Worm (Caenorhabditis elegans) whole organism, L3 larva: ENCODE results near the gene F01F1.14.

Experiments used
- ZK546.5 ChIP-seq: sonication (generic microtip); optimal IDR thresholded peaks from 2 replicates; lab custom pipeline; 2017; ENCODE audit warnings: missing biosample characterization, missing genetic modification characterization
- aly-2 ChIP-seq: fragments of 150-350 bp; optimal IDR thresholded peaks from 2 replicates; lab custom pipeline; 2014; ENCODE audit warnings: missing biosample characterization, missing genetic modification characterization
- ama-1 ChIP-seq: fragments of 150-350 bp; optimal IDR thresholded peaks from 2 replicates; lab custom pipeline; 2018
- ceh-16 ChIP-seq: sonication (generic microtip); optimal IDR thresholded peaks from 2 replicates; lab custom pipeline; 2017; ENCODE audit warnings: missing biosample characterization, missing genetic modification characterization
- ceh-28 ChIP-seq: fragments of 150-350 bp; optimal IDR thresholded peaks from 2 replicates; lab custom pipeline; 2014; ENCODE audit warnings: missing biosample characterization, missing genetic modification reagents, missing genetic modification characterization
- ceh-82 ChIP-seq: fragments of 150-350 bp; optimal IDR thresholded peaks from 2 replicates; lab custom pipeline; 2014; ENCODE audit warnings: missing biosample characterization, missing genetic modification characterization
- ceh-9 ChIP-seq: sonication (generic microtip); optimal IDR thresholded peaks from 2 replicates; lab custom pipeline; 2018; ENCODE audit warnings: missing biosample characterization, missing genetic modification characterization
- daf-12 ChIP-seq: fragments of 150-350 bp; optimal IDR thresholded peaks from 2 replicates; lab custom pipeline; 2014; ENCODE audit warnings: missing biosample characterization, missing genetic modification reagents, missing genetic modification characterization
- egl-27 ChIP-seq: sonication (generic microtip); optimal IDR thresholded peaks from 4 replicates; lab custom pipeline; 2017; ENCODE audit warnings: missing biosample characterization, missing genetic modification reagents, missing genetic modification characterization
- egl-5 ChIP-seq: fragments of 150-350 bp; optimal IDR thresholded peaks from 2 replicates; lab custom pipeline; 2017; ENCODE audit warnings: missing biosample characterization, missing genetic modification reagents, missing genetic modification characterization, inconsistent platforms
- elt-1 ChIP-seq: fragments of 150-350 bp; optimal IDR thresholded peaks from 2 replicates; lab custom pipeline; 2014; ENCODE audit warnings: missing biosample characterization, missing genetic modification characterization
- elt-2 ChIP-seq: sonication (generic microtip); optimal IDR thresholded peaks from 2 replicates; lab custom pipeline; 2016; ENCODE audit warnings: missing genetic modification reagents, mild to moderate bottlenecking, missing genetic modification characterization, missing compliant biosample characterization
- elt-3 ChIP-seq, 3 experiments: fragments of 150-350 bp in 1 of 3; sonication (generic microtip) in 2 of 3; optimal IDR thresholded peaks; 2 replicates in 2 of 3; 4 replicates in 1 of 3; lab custom pipeline; 2014 to 2017; ENCODE audit warnings: missing biosample characterization in 3 of 3, missing genetic modification characterization in 3 of 3
- fkh-10 ChIP-seq: sonication (generic microtip); optimal IDR thresholded peaks from 2 replicates; lab custom pipeline; 2017; ENCODE audit warnings: missing biosample characterization, missing genetic modification reagents, missing genetic modification characterization
- fos-1 ChIP-seq: fragments of 150-350 bp; optimal IDR thresholded peaks from 2 replicates; lab custom pipeline; 2014; ENCODE audit warnings: missing biosample characterization, missing genetic modification characterization
- hmg-11 ChIP-seq: sonication (generic microtip); optimal IDR thresholded peaks from 2 replicates; lab custom pipeline; 2016; ENCODE audit warnings: missing genetic modification characterization, missing compliant biosample characterization
- jun-1 ChIP-seq: fragments of 150-350 bp; optimal IDR thresholded peaks from 2 replicates; lab custom pipeline; 2014; ENCODE audit warnings: missing biosample characterization, missing genetic modification reagents, missing genetic modification characterization
- lin-39 ChIP-seq: fragments of 150-350 bp; optimal IDR thresholded peaks from 2 replicates; lab custom pipeline; 2018; ENCODE audit warnings: missing biosample characterization, missing genetic modification reagents, missing genetic modification characterization
- lsy-12 ChIP-seq: sonication (generic microtip); optimal IDR thresholded peaks from 2 replicates; lab custom pipeline; 2016; ENCODE audit warnings: mild to moderate bottlenecking, missing genetic modification characterization, missing compliant biosample characterization
- mdl-1 ChIP-seq: fragments of 150-350 bp; optimal IDR thresholded peaks from 2 replicates; lab custom pipeline; 2014; ENCODE audit warnings: missing biosample characterization, missing genetic modification characterization
- mml-1 ChIP-seq: fragments of 150-350 bp; sonication (generic microtip); optimal IDR thresholded peaks from 3 replicates; lab custom pipeline; 2014; ENCODE audit warnings: missing biosample characterization, missing genetic modification characterization
- nfya-1 ChIP-seq: sonication (generic microtip); optimal IDR thresholded peaks from 2 replicates; lab custom pipeline; 2017; ENCODE audit warnings: missing genetic modification characterization, mild to moderate bottlenecking, missing compliant biosample characterization, antibody characterized with exemption, moderate library complexity; ENCODE audit not compliant: insufficient read depth
- nhr-11 ChIP-seq: fragments of 150-350 bp; optimal IDR thresholded peaks from 2 replicates; lab custom pipeline; 2014; ENCODE audit warnings: missing biosample characterization, missing genetic modification characterization
- nhr-23 ChIP-seq: fragments of 150-350 bp; optimal IDR thresholded peaks from 2 replicates; lab custom pipeline; 2014; ENCODE audit warnings: missing biosample characterization, missing genetic modification reagents, missing genetic modification characterization
- nhr-237 ChIP-seq: fragments of 150-350 bp; optimal IDR thresholded peaks from 2 replicates; lab custom pipeline; 2014; ENCODE audit warnings: missing biosample characterization, missing genetic modification characterization
- nhr-25 ChIP-seq: sonication (generic microtip); optimal IDR thresholded peaks from 2 replicates; lab custom pipeline; 2017; ENCODE audit warnings: missing biosample characterization, missing genetic modification characterization
- nhr-28 ChIP-seq: fragments of 150-350 bp; optimal IDR thresholded peaks from 2 replicates; lab custom pipeline; 2014; ENCODE audit warnings: missing biosample characterization, missing genetic modification characterization
- nhr-43 ChIP-seq: sonication (generic microtip); optimal IDR thresholded peaks from 2 replicates; lab custom pipeline; 2016; ENCODE audit warnings: mild to moderate bottlenecking, missing genetic modification characterization, missing compliant biosample characterization; ENCODE audit not compliant: poor library complexity, severe bottlenecking
- nhr-67 ChIP-seq: fragments of 150-350 bp; optimal IDR thresholded peaks from 2 replicates; lab custom pipeline; 2014; ENCODE audit warnings: missing biosample characterization, missing genetic modification characterization
- nhr-76 ChIP-seq: fragments of 150-350 bp; sonication (generic microtip); optimal IDR thresholded peaks from 5 replicates; lab custom pipeline; 2014; ENCODE audit warnings: missing biosample characterization, missing genetic modification characterization
- nhr-77 ChIP-seq: fragments of 150-350 bp; optimal IDR thresholded peaks from 2 replicates; lab custom pipeline; 2014; ENCODE audit warnings: missing biosample characterization, missing genetic modification characterization
- pha-4 ChIP-seq: fragments of 150-350 bp; optimal IDR thresholded peaks from 2 replicates; lab custom pipeline; 2014; ENCODE audit warnings: missing biosample characterization, missing genetic modification reagents, missing genetic modification characterization
- pqm-1 ChIP-seq: fragments of 150-350 bp; optimal IDR thresholded peaks from 2 replicates; lab custom pipeline; 2017; ENCODE audit warnings: missing biosample characterization, missing genetic modification characterization, inconsistent platforms
- sea-2 ChIP-seq: fragments of 150-350 bp; sonication (generic microtip); optimal IDR thresholded peaks from 4 replicates; lab custom pipeline; 2014; ENCODE audit warnings: missing biosample characterization, missing genetic modification reagents, missing genetic modification characterization
- tbx-2 ChIP-seq: sonication (generic microtip); optimal IDR thresholded peaks from 2 replicates; lab custom pipeline; 2016; ENCODE audit warnings: mild to moderate bottlenecking, missing genetic modification characterization, missing compliant biosample characterization
- zag-1 ChIP-seq: fragments of 150-350 bp; optimal IDR thresholded peaks from 2 replicates; lab custom pipeline; 2014; ENCODE audit warnings: missing biosample characterization, missing genetic modification characterization
- ztf-11 ChIP-seq: fragments of 150-350 bp; optimal IDR thresholded peaks from 2 replicates; lab custom pipeline; 2014; ENCODE audit warnings: missing biosample characterization, missing genetic modification characterization
- ztf-4 ChIP-seq: fragments of 150-350 bp; optimal IDR thresholded peaks from 2 replicates; lab custom pipeline; 2014; ENCODE audit warnings: missing biosample characterization, missing genetic modification characterization

Gene F01F1.14

DNA sequence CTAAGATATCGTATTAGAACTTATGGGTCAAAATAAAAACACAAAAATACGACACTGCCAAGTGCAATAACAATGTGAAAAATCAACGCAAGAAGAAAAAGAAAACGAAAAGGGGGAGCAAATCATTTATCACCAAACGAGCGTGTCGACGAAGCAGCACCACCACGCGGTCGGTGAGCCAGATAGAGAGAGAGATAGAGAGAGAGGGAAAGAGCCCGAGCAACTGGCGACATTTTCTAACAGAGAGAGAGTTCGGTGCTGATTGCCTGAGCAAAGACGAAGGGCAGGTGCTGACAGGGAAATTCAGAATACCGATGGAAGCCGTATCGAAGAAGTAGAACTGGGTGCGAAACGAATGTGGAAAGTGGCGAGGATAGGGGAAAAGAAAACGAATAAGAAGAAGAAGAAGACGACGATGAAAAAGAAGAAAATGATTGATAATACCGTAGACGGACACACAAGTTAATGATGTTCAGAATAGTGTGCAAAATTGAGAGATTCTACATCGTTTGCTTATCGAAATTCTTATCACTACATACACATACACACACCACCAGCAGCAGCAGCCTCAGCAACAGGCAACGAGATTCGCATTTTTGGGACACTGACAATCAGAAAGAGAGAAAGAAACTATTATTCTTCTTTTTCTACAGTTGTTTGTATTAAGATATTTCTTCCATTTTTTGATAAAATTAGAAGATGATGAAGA is 47.4 kb downstream of the F01F1.14 start:
- TF ChIP-seq ZK546.5 (no peak), nhr-23 (tag; lab: Kevin White, UChicago) (peak; percentile 68), ceh-28 (no peak), fkh-10 (GFP tag; lab: Kevin White, UChicago) (no peak), nhr-43 (peak; percentile 65), egl-5 (tag; lab: Kevin White, UChicago) (no peak), ceh-16 (tag; lab: Kevin White, UChicago) (no peak), lsy-12 (tag; lab: Kevin White, UChicago) (peak; percentile 12), sea-2 (GFP tag; lab: Kevin White, UChicago) (no peak), pqm-1 (peak; percentile 54), nhr-28 (tag; lab: Kevin White, UChicago) (no peak), ztf-4 (tag; lab: Kevin White, UChicago) (no peak), nhr-77 (tag; lab: Kevin White, UChicago) (no peak), elt-3 (tag; optimal IDR thresholded peaks at IDR 0.05; lab: Kevin White, UChicago) (peak in 2 of 3 experiments; percentile 78 to 88), zag-1 (no peak), fos-1 (tag; lab: Kevin White, UChicago) (no peak), lin-39 (tag; lab: Kevin White, UChicago) (peak; percentile 65), ama-1 (peak; percentile 20), nfya-1 (tag; lab: Kevin White, UChicago) (peak; percentile 15), elt-2 (peak; percentile 88), jun-1 (tag; lab: Kevin White, UChicago) (no peak), nhr-237 (tag; lab: Kevin White, UChicago) (no peak), elt-1 (tag; lab: Kevin White, UChicago) (no peak), pha-4 (tag; lab: Kevin White, UChicago) (no peak), nhr-11 (tag; lab: Kevin White, UChicago) (no peak), nhr-25 (tag; lab: Kevin White, UChicago) (no peak)

DNA sequence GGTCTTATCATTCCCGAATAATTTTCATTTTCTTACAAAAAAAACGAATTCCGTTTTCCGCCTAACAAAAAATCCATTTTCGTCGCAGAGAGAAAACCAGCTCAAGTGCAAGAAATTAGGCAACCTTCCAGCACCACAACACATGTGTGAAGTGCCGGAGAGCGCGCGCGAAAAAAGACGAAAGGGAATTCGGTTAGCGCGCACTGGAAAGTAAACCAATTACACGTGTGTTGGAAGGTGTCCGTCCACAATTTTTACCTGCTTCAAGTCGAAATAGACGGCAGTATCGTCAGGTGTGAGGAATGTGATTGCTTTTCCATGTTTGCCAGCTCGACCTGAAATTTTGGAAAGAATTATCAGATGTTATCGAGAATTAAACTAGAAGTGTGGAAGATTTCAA is 48.1 kb downstream of the F01F1.14 start:
- TF ChIP-seq nhr-11 (tag; lab: Kevin White, UChicago) (no peak), elt-1 (tag; lab: Kevin White, UChicago) (no peak), nhr-28 (tag; lab: Kevin White, UChicago) (no peak), egl-27 (tag; lab: Kevin White, UChicago) (no peak), hmg-11 (tag; lab: Kevin White, UChicago) (no peak), mml-1 (no peak), tbx-2 (tag; lab: Kevin White, UChicago) (no peak), pha-4 (tag; lab: Kevin White, UChicago) (no peak), nhr-77 (tag; lab: Kevin White, UChicago) (no peak), ztf-11 (no peak), pqm-1 (no peak), mdl-1 (tag; lab: Kevin White, UChicago) (no peak), nhr-67 (tag; lab: Kevin White, UChicago) (no peak), ceh-9 (tag; lab: Kevin White, UChicago) (no peak), egl-5 (tag; lab: Kevin White, UChicago) (no peak)
- TF ChIP-seq, all 47 proteins: peak for 0

DNA sequence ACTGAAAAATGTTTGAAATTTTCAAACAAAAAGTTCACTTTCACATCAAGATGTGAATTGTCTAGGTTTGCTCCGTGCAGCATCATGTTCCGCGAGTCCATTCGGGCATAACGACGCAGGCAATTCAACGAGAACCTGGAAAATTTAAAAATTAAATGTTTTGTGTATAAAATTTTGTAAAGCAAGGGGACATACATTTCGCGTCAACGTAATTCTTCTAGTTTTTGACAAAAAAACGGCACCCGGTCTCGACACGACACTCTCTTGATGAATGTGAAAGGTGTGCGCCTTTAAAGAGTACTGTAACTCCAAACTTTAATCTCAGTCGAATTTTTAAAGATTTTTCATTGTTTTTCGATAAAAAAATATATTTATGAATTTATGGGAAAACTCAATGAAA is 48.7 kb downstream of the F01F1.14 start, which contains the start of gene R12B2.6:
TSS of gene R12B2.6 (minus strand) at position 101 of the 400 bp plus-strand sequence.
- TF ChIP-seq nhr-11 (tag; lab: Kevin White, UChicago) = no peak
- TF ChIP-seq nfya-1 (tag; lab: Kevin White, UChicago) = no peak
- no peak for TF ChIP-seq mml-1
- no peak for TF ChIP-seq lsy-12 (tag; lab: Kevin White, UChicago)
- TF ChIP-seq nhr-43 = no peak
- no peak for TF ChIP-seq ztf-4 (tag; lab: Kevin White, UChicago)
- TF ChIP-seq zag-1 = no peak
- no peak for TF ChIP-seq ceh-82
- no peak for TF ChIP-seq nhr-237 (tag; lab: Kevin White, UChicago)
- TF ChIP-seq ZK546.5 = no peak
- TF ChIP-seq nhr-25 (tag; lab: Kevin White, UChicago) = no peak
- TF ChIP-seq egl-27 (tag; lab: Kevin White, UChicago) = no peak

DNA sequence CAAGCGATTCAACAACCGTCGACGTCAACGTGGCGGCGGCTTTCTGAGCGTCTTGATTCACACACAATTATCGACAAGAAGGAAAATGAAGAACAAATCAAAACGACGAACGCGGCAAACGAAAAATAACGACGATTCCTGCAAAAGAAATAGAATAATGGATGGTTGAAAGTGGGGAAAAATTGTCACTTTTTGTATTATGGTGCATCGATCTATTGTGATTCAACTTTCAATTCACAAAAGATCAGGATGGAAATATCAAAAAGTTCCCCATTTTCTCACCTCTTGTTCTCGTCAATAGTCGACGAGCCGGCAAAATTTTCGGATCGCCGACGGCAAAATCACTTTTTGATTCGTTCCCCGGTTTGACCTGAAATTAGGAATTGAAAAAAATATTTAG is 49.3 kb downstream of the F01F1.14 start, which contains the start of the genes R12B2.13 and mdt-15:
TSS of gene R12B2.13 (minus strand) at position 101 of the 400 bp plus-strand sequence.
TSS of gene mdt-15 (minus strand) at position 376 of the 400 bp plus-strand sequence.
- TF ChIP-seq sea-2 (GFP tag; lab: Kevin White, UChicago) (no peak), pqm-1 (no peak), elt-3 (tag; optimal IDR thresholded peaks at IDR 0.05; lab: Kevin White, UChicago) (no peak), mml-1 (no peak), ama-1 (no peak), elt-2 (no peak), nhr-25 (tag; lab: Kevin White, UChicago) (no peak), daf-12 (tag; lab: Kevin White, UChicago) (no peak), aly-2 (no peak), egl-27 (tag; lab: Kevin White, UChicago) (no peak), ceh-9 (tag; lab: Kevin White, UChicago) (no peak), nhr-76 (tag; lab: Kevin White, UChicago) (no peak)
